Worm (Caenorhabditis elegans): ENCODE results near the gene ins-1.

ce11 chrIV:10396827-10397226, 39.7 kb upstream of the ins-1 start:
- no peak for TF ChIP-seq nhr-11 (tag; optimal IDR thresholded peaks at IDR 0.05)
- no peak for TF ChIP-seq unc-39 (tag; optimal IDR thresholded peaks at IDR 0.05)
- no peak for TF ChIP-seq mes-2 (tag; optimal IDR thresholded peaks at IDR 0.05; ENCODE audit: poor library complexity, severe bottlenecking)
- no peak for TF ChIP-seq zag-1 (tag; optimal IDR thresholded peaks at IDR 0.05)
- TF ChIP-seq ceh-62 (tag; optimal IDR thresholded peaks at IDR 0.05): no peak
- TF ChIP-seq ceh-82 (tag; optimal IDR thresholded peaks at IDR 0.05): no peak
- TF ChIP-seq zip-11 (GFP tag; IDR thresholded peaks at IDR 0.05): no peak
- TF ChIP-seq set-16 (GFP tag; IDR thresholded peaks at IDR 0.05): no peak
- no peak for TF ChIP-seq hmg-1.1 (GFP tag; IDR thresholded peaks at IDR 0.05)

Data from whole organism, L4 larva.